Fruit fly (Drosophila melanogaster) whole organism, embryonic: Measurements from ENCODE around the gene RluA-1.
A peak's percentile ranks its signal among the peaks of the same experiment; 100 is the strongest.

Source experiments
- CG10321 ChIP-seq: fragments of 200-800 bp; sonication (Bioruptor generic); IDR thresholded peaks from 2 replicates; pipeline ENCODE4 v1.3.6; 2022; ENCODE audit warnings: missing biosample characterization, missing genetic modification characterization
- CG11085 ChIP-seq: fragments of 200-800 bp; sonication (Bioruptor generic); IDR thresholded peaks from 2 replicates; pipeline ENCODE4 v1.3.6; 2022; ENCODE audit warnings: missing biosample characterization, missing genetic modification characterization
- CG11093 ChIP-seq: fragments of 200-800 bp; sonication (Bioruptor generic); IDR thresholded peaks from 3 replicates; pipeline ENCODE4 v1.3.6; 2022; ENCODE audit warnings: missing biosample characterization, missing genetic modification characterization
- CG12236 ChIP-seq: fragments of 200-800 bp; sonication (Bioruptor generic); optimal IDR thresholded peaks from 2 replicates; lab custom pipeline; 2016; ENCODE audit warnings: missing biosample characterization, missing genetic modification characterization
- CG15601 ChIP-seq: fragments of 200-800 bp; sonication (Bioruptor generic); optimal IDR thresholded peaks from 3 replicates; lab custom pipeline; 2019; ENCODE audit warnings: missing biosample characterization, mild to moderate bottlenecking, missing genetic modification characterization, moderate library complexity
- CG17568 ChIP-seq: fragments of 200-800 bp; sonication (Bioruptor generic); optimal IDR thresholded peaks from 2 replicates; lab custom pipeline; 2018; ENCODE audit warnings: missing biosample characterization, mild to moderate bottlenecking, missing genetic modification characterization, moderate library complexity
- CG17829 ChIP-seq: fragments of 200-800 bp; optimal IDR thresholded peaks from 2 replicates; lab custom pipeline; 2019; ENCODE audit warnings: missing biosample characterization, mild to moderate bottlenecking, missing genetic modification characterization, moderate library complexity
- CG18764 ChIP-seq: fragments of 200-800 bp; sonication (Bioruptor generic); optimal IDR thresholded peaks from 3 replicates; lab custom pipeline; 2016; ENCODE audit warnings: missing biosample characterization, missing genetic modification characterization
- CG2875 ChIP-seq: fragments of 200-800 bp; sonication (Bioruptor generic); optimal IDR thresholded peaks from 2 replicates; lab custom pipeline; 2017; ENCODE audit warnings: missing biosample characterization, mild to moderate bottlenecking, missing genetic modification characterization, missing genetic modification reagents
- CG32532 ChIP-seq: fragments of 200-800 bp; sonication (Bioruptor generic); IDR thresholded peaks from 2 replicates; pipeline ENCODE4 v1.3.6; 2022; ENCODE audit warnings: missing biosample characterization, missing genetic modification characterization
- CG3838 ChIP-seq: fragments of 200-800 bp; sonication (Bioruptor generic); optimal IDR thresholded peaks from 3 replicates; lab custom pipeline; 2016; ENCODE audit warnings: missing biosample characterization, missing genetic modification characterization
- CG4282 ChIP-seq: fragments of 200-800 bp; sonication (Bioruptor generic); optimal IDR thresholded peaks from 2 replicates; lab custom pipeline; 2016; ENCODE audit warnings: missing biosample characterization, missing genetic modification characterization
- CG5180 ChIP-seq: fragments of 200-800 bp; sonication (Bioruptor generic); optimal IDR thresholded peaks from 3 replicates; lab custom pipeline; 2017; ENCODE audit warnings: missing biosample characterization, missing genetic modification characterization, mild to moderate bottlenecking, moderate library complexity, missing genetic modification reagents
- CG8281 ChIP-seq: fragments of 200-800 bp; sonication (Bioruptor generic); optimal IDR thresholded peaks from 2 replicates; lab custom pipeline; 2018; ENCODE audit warnings: missing biosample characterization, mild to moderate bottlenecking, missing genetic modification characterization, moderate library complexity
- CG8924 ChIP-seq: fragments of 200-800 bp; optimal IDR thresholded peaks from 3 replicates; lab custom pipeline; 2019; ENCODE audit warnings: missing biosample characterization, mild to moderate bottlenecking, missing genetic modification characterization, moderate library complexity
- CG9817 ChIP-seq: fragments of 200-800 bp; sonication (Bioruptor generic); optimal IDR thresholded peaks from 2 replicates; lab custom pipeline; 2018; ENCODE audit warnings: missing biosample characterization, mild to moderate bottlenecking, missing genetic modification characterization, moderate library complexity
- CTCF ChIP-seq: fragments of 200-800 bp; sonication (Bioruptor generic); optimal IDR thresholded peaks from 2 replicates; lab custom pipeline; 2017; ENCODE audit warnings: missing biosample characterization, mild to moderate bottlenecking, missing genetic modification characterization, moderate library complexity
- Dll ChIP-seq: fragments of 200-800 bp; sonication (Bioruptor generic); IDR thresholded peaks from 4 replicates; pipeline ENCODE4 v1.3.6; 2022; ENCODE audit warnings: missing biosample characterization, missing genetic modification characterization; ENCODE audit not compliant: partially characterized antibody
- Fer2 ChIP-seq: fragments of 200-800 bp; sonication (Bioruptor generic); optimal IDR thresholded peaks from 2 replicates; lab custom pipeline; 2018; ENCODE audit warnings: missing biosample characterization, mild to moderate bottlenecking, missing genetic modification characterization, moderate library complexity
- GATAe ChIP-seq: fragments of 200-800 bp; sonication (Bioruptor generic); conservative IDR thresholded peaks from 2 replicates; pipeline ENCODE4 v1.3.6; 2022; ENCODE audit warnings: missing biosample characterization, missing genetic modification characterization
- Hey ChIP-seq: fragments of 200-800 bp; sonication (Bioruptor generic); optimal IDR thresholded peaks from 3 replicates; lab custom pipeline; 2018; ENCODE audit warnings: missing biosample characterization, mild to moderate bottlenecking, missing genetic modification characterization
- Hr39 ChIP-seq: fragments of >200 bp; optimal IDR thresholded peaks from 2 replicates; lab custom pipeline; 2017
- Mes4 ChIP-seq: fragments of 200-800 bp; sonication (Bioruptor generic); optimal IDR thresholded peaks from 2 replicates; lab custom pipeline; 2016; ENCODE audit warnings: missing biosample characterization, missing genetic modification characterization
- Nf-YB ChIP-seq: fragments of 200-800 bp; sonication (Bioruptor generic); optimal IDR thresholded peaks from 3 replicates; lab custom pipeline; 2019; ENCODE audit warnings: missing biosample characterization, mild to moderate bottlenecking, missing genetic modification characterization, moderate library complexity
- Oaz ChIP-seq: fragments of 200-800 bp; sonication (Bioruptor generic); IDR thresholded peaks from 2 replicates; pipeline ENCODE4 v1.3.6; 2022; ENCODE audit warnings: missing biosample characterization, missing genetic modification characterization
- Six4 ChIP-seq: fragments of 200-800 bp; sonication (Bioruptor generic); optimal IDR thresholded peaks from 2 replicates; lab custom pipeline; 2016; ENCODE audit warnings: missing biosample characterization, missing genetic modification characterization
- Sox100B ChIP-seq: fragments of 200-800 bp; sonication (Bioruptor generic); optimal IDR thresholded peaks from 3 replicates; lab custom pipeline; 2018; ENCODE audit warnings: missing biosample characterization, mild to moderate bottlenecking, missing genetic modification characterization
- Sox102F ChIP-seq: fragments of 200-800 bp; sonication (Bioruptor generic); optimal IDR thresholded peaks from 2 replicates; lab custom pipeline; 2018; ENCODE audit warnings: missing biosample characterization, mild to moderate bottlenecking, missing genetic modification characterization, moderate library complexity
- ara ChIP-seq: fragments of 200-800 bp; sonication (Bioruptor generic); IDR thresholded peaks from 2 replicates; pipeline ENCODE4 v1.3.6; 2022; ENCODE audit warnings: missing biosample characterization, missing genetic modification characterization
- croc ChIP-seq: fragments of 200-800 bp; sonication (Bioruptor generic); conservative IDR thresholded peaks from 3 replicates; pipeline ENCODE4 v1.3.6; 2022; ENCODE audit warnings: missing biosample characterization, missing genetic modification characterization
- dmrt99B ChIP-seq: fragments of 200-800 bp; sonication (Bioruptor generic); optimal IDR thresholded peaks from 2 replicates; lab custom pipeline; 2018; ENCODE audit warnings: missing biosample characterization, mild to moderate bottlenecking, missing genetic modification characterization, moderate library complexity
- emc ChIP-seq: fragments of 200-800 bp; sonication (Bioruptor generic); optimal IDR thresholded peaks from 2 replicates; lab custom pipeline; 2016; ENCODE audit warnings: missing biosample characterization, missing genetic modification characterization
- fd96Cb ChIP-seq: fragments of 200-800 bp; sonication (Bioruptor generic); optimal IDR thresholded peaks from 2 replicates; lab custom pipeline; 2018; ENCODE audit warnings: missing biosample characterization, mild to moderate bottlenecking, missing genetic modification characterization, moderate library complexity
- gcm ChIP-seq: fragments of 200-800 bp; sonication (Bioruptor generic); optimal IDR thresholded peaks from 2 replicates; lab custom pipeline; 2019; ENCODE audit warnings: missing biosample characterization, mild to moderate bottlenecking, missing genetic modification characterization, moderate library complexity
- grn ChIP-seq: fragments of 200-800 bp; sonication (Bioruptor generic); optimal IDR thresholded peaks from 3 replicates; lab custom pipeline; 2017; ENCODE audit warnings: missing biosample characterization, missing genetic modification characterization
- gt ChIP-seq: fragments of 200-800 bp; sonication (Bioruptor generic); IDR thresholded peaks from 2 replicates; pipeline ENCODE4 v1.3.6; 2022; ENCODE audit warnings: missing biosample characterization, missing genetic modification characterization
- her ChIP-seq: fragments of 200-800 bp; sonication (Bioruptor generic); optimal IDR thresholded peaks from 2 replicates; lab custom pipeline; 2016; ENCODE audit warnings: missing biosample characterization, missing genetic modification characterization
- kah ChIP-seq: fragments of 200-800 bp; sonication (Bioruptor generic); optimal IDR thresholded peaks from 2 replicates; lab custom pipeline; 2018; ENCODE audit warnings: missing biosample characterization, mild to moderate bottlenecking, missing genetic modification characterization
- knrl ChIP-seq: fragments of 200-800 bp; sonication (Bioruptor generic); IDR thresholded peaks from 3 replicates; pipeline ENCODE4 v1.3.6; 2022; ENCODE audit warnings: missing biosample characterization, missing genetic modification characterization; ENCODE audit not compliant: partially characterized antibody
- lmd ChIP-seq: fragments of 200-800 bp; sonication (Bioruptor generic); IDR thresholded peaks from 2 replicates; pipeline ENCODE4 v1.3.6; 2022; ENCODE audit warnings: missing biosample characterization, missing genetic modification characterization
- lov ChIP-seq, 2 experiments: fragments of 200-800 bp in 1 of 2; fragments of >200 bp in 1 of 2; sonication (Bioruptor generic) in 1 of 2; IDR thresholded peaks in 1 of 2; optimal IDR thresholded peaks in 1 of 2; 2 replicates in 1 of 2; 3 replicates in 1 of 2; pipeline versions ENCODE4 v1.3.6 to Lab custom; 2017 to 2022; ENCODE audit warnings: missing biosample characterization in 1 of 2, missing genetic modification characterization in 1 of 2
- mam ChIP-seq: fragments of 200-800 bp; sonication (Bioruptor generic); optimal IDR thresholded peaks from 3 replicates; lab custom pipeline; 2016; ENCODE audit warnings: missing biosample characterization, missing genetic modification characterization
- p53 ChIP-seq: fragments of 200-800 bp; sonication (Bioruptor generic); optimal IDR thresholded peaks from 2 replicates; lab custom pipeline; 2016; ENCODE audit warnings: missing biosample characterization, missing genetic modification characterization
- ranshi ChIP-seq: fragments of 200-800 bp; sonication (Bioruptor generic); IDR thresholded peaks from 2 replicates; pipeline ENCODE4 v1.3.6; 2022; ENCODE audit warnings: missing biosample characterization, missing genetic modification characterization
- row ChIP-seq: fragments of 200-800 bp; sonication (Bioruptor generic); IDR thresholded peaks from 3 replicates; pipeline ENCODE4 v1.3.6; 2022; ENCODE audit warnings: missing biosample characterization, missing genetic modification characterization
- run ChIP-seq: fragments of 200-800 bp; sonication (Bioruptor generic); optimal IDR thresholded peaks from 3 replicates; lab custom pipeline; 2018; ENCODE audit warnings: missing biosample characterization, mild to moderate bottlenecking, missing genetic modification characterization
- seq ChIP-seq: fragments of 200-800 bp; sonication (Bioruptor generic); IDR thresholded peaks from 2 replicates; pipeline ENCODE4 v1.3.6; 2022; ENCODE audit warnings: missing biosample characterization, missing genetic modification characterization
- ttk ChIP-seq: fragments of 200-800 bp; sonication (Bioruptor generic); IDR thresholded peaks from 2 replicates; pipeline ENCODE4 v2.1.2; 2022; ENCODE audit warnings: missing biosample characterization, missing genetic modification characterization
- tx ChIP-seq: fragments of 200-800 bp; sonication (Bioruptor generic); optimal IDR thresholded peaks from 2 replicates; lab custom pipeline; 2016; ENCODE audit warnings: missing biosample characterization, missing genetic modification characterization
- unpg ChIP-seq: fragments of 200-800 bp; sonication (Bioruptor generic); optimal IDR thresholded peaks from 3 replicates; lab custom pipeline; 2018; ENCODE audit warnings: missing biosample characterization, mild to moderate bottlenecking, missing genetic modification characterization, moderate library complexity
- vfl ChIP-seq: fragments of 200-800 bp; sonication (Bioruptor generic); optimal IDR thresholded peaks from 2 replicates; lab custom pipeline; 2016; ENCODE audit warnings: missing biosample characterization, missing genetic modification characterization

RluA-1 gene

dm6 chr2L:10516470-10517048 lies 42.4 kb upstream of the RluA-1 start (continued):
- peak; percentile 64 for TF ChIP-seq her
- TF ChIP-seq CG3838 (GFP tag; lab: Kevin White, UChicago), result no peak
- TF ChIP-seq croc (GFP tag; lab: Robert Waterston, UW), result no peak
- no peak for TF ChIP-seq p53 (GFP tag; lab: Kevin White, UChicago)
- no peak for TF ChIP-seq CG4282 (GFP tag; lab: Kevin White, UChicago)
- no peak for TF ChIP-seq emc (GFP tag; lab: Kevin White, UChicago)
- peak; percentile 40 for TF ChIP-seq CTCF (GFP tag; lab: Kevin White, UChicago)
- no peak for TF ChIP-seq CG8281
- no peak for TF ChIP-seq CG2875
- no peak; the same call in 2 of the 3 replicates for TF ChIP-seq knrl (GFP tag; lab: Robert Waterston, UW)
- TF ChIP-seq Mes4 (GFP tag; lab: Kevin White, UChicago), result no peak
- TF ChIP-seq run (tag; lab: Kevin White, UChicago), result no peak
- TF ChIP-seq Dll, result no peak
- TF ChIP-seq CG9817, result peak; percentile 38
- no peak for TF ChIP-seq lov (optimal IDR thresholded peaks at IDR 0.05; lab: Kevin White, UChicago)
- TF ChIP-seq lov (GFP tag; IDR thresholded peaks at IDR 0.05; lab: Robert Waterston, UW), result no peak
- TF ChIP-seq CG32532 (GFP tag; lab: Robert Waterston, UW), result peak; percentile 36; the same call in 1 of the 2 replicates
- no peak for TF ChIP-seq tx
- TF ChIP-seq lmd (GFP tag; lab: Robert Waterston, UW), result peak; percentile 50
- TF ChIP-seq Six4 (GFP tag; lab: Kevin White, UChicago), result no peak
- TF ChIP-seq CG12236 (GFP tag; lab: Kevin White, UChicago), result no peak
- no peak for TF ChIP-seq CG10321 (GFP tag; lab: Robert Waterston, UW)
- TF ChIP-seq gcm (GFP tag; lab: Kevin White, UChicago), result peak; percentile 6
- TF ChIP-seq Sox102F, result no peak
- TF ChIP-seq CG17568 (GFP tag; lab: Kevin White, UChicago), result peak; percentile 23
- TF ChIP-seq row (GFP tag; lab: Robert Waterston, UW), result peak; percentile 56; the same call in 2 of the 3 replicates
- TF ChIP-seq Nf-YB (GFP tag; lab: Kevin White, UChicago), result no peak
- TF ChIP-seq vfl (GFP tag; lab: Kevin White, UChicago), result no peak
- TF ChIP-seq CG17829 (tag; lab: Kevin White, UChicago), result no peak
- peak; percentile 31; the same call in 1 of the 2 replicates for TF ChIP-seq Oaz (GFP tag; lab: Robert Waterston, UW)
- TF ChIP-seq Sox100B (GFP tag; lab: Kevin White, UChicago), result peak; percentile 35
- 0 out of 2 replicates have a peak, but pooled peaks have one; percentile 26 for TF ChIP-seq ara
- TF ChIP-seq GATAe (GFP tag; lab: Robert Waterston, UW), result no peak
- no peak for TF ChIP-seq Hey (tag; lab: Kevin White, UChicago)
- 0 out of 2 replicates have a peak, but pooled peaks have one; percentile 7 for TF ChIP-seq seq
- no peak for TF ChIP-seq grn (GFP tag; lab: Kevin White, UChicago)
- no peak for TF ChIP-seq ttk
- TF ChIP-seq mam (GFP tag; lab: Kevin White, UChicago), result peak; percentile 47
- TF ChIP-seq kah (GFP tag; lab: Kevin White, UChicago), result no peak
- peak; percentile 12 for TF ChIP-seq CG8924 (tag; lab: Kevin White, UChicago)
- peak; percentile 12 for TF ChIP-seq unpg
- TF ChIP-seq CG5180 (GFP tag; lab: Kevin White, UChicago), result peak; percentile 17
- TF ChIP-seq CG11085, result no peak
- no peak for TF ChIP-seq Hr39 (lab: Kevin White, UChicago)
- TF ChIP-seq ranshi (GFP tag; lab: Robert Waterston, UW), result peak; percentile 4
- no peak for TF ChIP-seq Fer2
- peak; percentile 4 for TF ChIP-seq CG18764
- TF ChIP-seq fd96Cb (tag; lab: Kevin White, UChicago), result no peak
- no peak for TF ChIP-seq CG11093
- no peak for TF ChIP-seq gt (GFP tag; lab: Robert Waterston, UW)
- no peak for TF ChIP-seq CG15601
- peak; percentile 27 for TF ChIP-seq dmrt99B (tag; lab: Kevin White, UChicago)
